Worm (Caenorhabditis elegans) whole organism, young adult: ENCODE data around the gene slcf-1.

ENCODE experiments used
- B0035.1 ChIP-seq: sonication (generic microtip); optimal IDR thresholded peaks from 2 replicates; lab custom pipeline; 2016; ENCODE audit warnings: missing genetic modification characterization, mild to moderate bottlenecking, missing compliant biosample characterization, missing genotype, missing genetic modification reagents
- C17E4.6 ChIP-seq: fragments of 200-800 bp; sonication (Bioruptor generic); IDR thresholded peaks from 2 replicates; pipeline ENCODE4 v1.3.6; 2022; ENCODE audit warnings: missing genetic modification reagents, missing genetic modification characterization, missing compliant biosample characterization
- F37B4.10 ChIP-seq: fragments of 200-800 bp; sonication (Bioruptor generic); IDR thresholded peaks from 2 replicates; pipeline ENCODE4 v1.3.6; 2022; ENCODE audit warnings: missing genetic modification characterization, missing compliant biosample characterization
- F39B2.1 ChIP-seq: fragments of 200-800 bp; sonication (Bioruptor generic); IDR thresholded peaks from 2 replicates; pipeline ENCODE4 v1.3.6; 2022; ENCODE audit warnings: missing genetic modification reagents, missing genetic modification characterization, missing compliant biosample characterization
- F52B5.7 ChIP-seq: sonication (generic microtip); optimal IDR thresholded peaks from 2 replicates; lab custom pipeline; 2016; ENCODE audit warnings: mild to moderate bottlenecking, missing genetic modification characterization, missing compliant biosample characterization
- F57A8.1 ChIP-seq: fragments of 200-800 bp; sonication (Bioruptor generic); optimal IDR thresholded peaks from 2 replicates; lab custom pipeline; 2018; ENCODE audit warnings: mild to moderate bottlenecking, missing genetic modification characterization, moderate library complexity, missing compliant biosample characterization
- K12H6.12 ChIP-seq: fragments of 200-800 bp; sonication (Bioruptor generic); optimal IDR thresholded peaks from 2 replicates; lab custom pipeline; 2018; ENCODE audit warnings: mild to moderate bottlenecking, missing genetic modification characterization, missing compliant biosample characterization
- Y79H2A.3 ChIP-seq: fragments of 200-800 bp; sonication (Bioruptor generic); conservative IDR thresholded peaks from 2 replicates; pipeline ENCODE4 v1.3.6; 2022; ENCODE audit warnings: missing genetic modification reagents, missing genetic modification characterization, missing compliant biosample characterization
- akir-1 ChIP-seq: fragments of 200-800 bp; sonication (Bioruptor generic); optimal IDR thresholded peaks from 2 replicates; lab custom pipeline; 2018; ENCODE audit warnings: mild to moderate bottlenecking, missing genetic modification characterization, moderate library complexity, missing compliant biosample characterization
- aptf-2 ChIP-seq: fragments of 200-800 bp; sonication (Bioruptor generic); conservative IDR thresholded peaks from 2 replicates; pipeline ENCODE4 v1.3.6; 2022; ENCODE audit warnings: missing genetic modification reagents, missing genetic modification characterization, missing compliant biosample characterization
- atf-7 ChIP-seq: sonication (generic microtip); optimal IDR thresholded peaks from 2 replicates; lab custom pipeline; 2017; ENCODE audit warnings: mild to moderate bottlenecking, missing genetic modification characterization, missing compliant biosample characterization
- attf-3 ChIP-seq: fragments of 200-800 bp; sonication (Bioruptor generic); conservative IDR thresholded peaks from 2 replicates; pipeline ENCODE4 v1.3.6; 2022; ENCODE audit warnings: missing genetic modification reagents, missing genetic modification characterization, missing compliant biosample characterization
- bed-1 ChIP-seq: fragments of 200-800 bp; sonication (Bioruptor generic); IDR thresholded peaks from 2 replicates; pipeline ENCODE4 v1.3.6; 2022; ENCODE audit warnings: missing genetic modification reagents, missing genetic modification characterization, missing compliant biosample characterization
- bed-2 ChIP-seq: fragments of 200-800 bp; sonication (Bioruptor generic); IDR thresholded peaks from 2 replicates; pipeline ENCODE4 v1.3.6; 2022; ENCODE audit warnings: missing genetic modification reagents, missing genetic modification characterization, missing compliant biosample characterization
- cebp-2 ChIP-seq: fragments of 200-800 bp; sonication (Bioruptor generic); IDR thresholded peaks from 2 replicates; pipeline ENCODE4 v1.3.6; 2022; ENCODE audit warnings: missing genetic modification characterization, missing compliant biosample characterization
- ceh-100 ChIP-seq: fragments of 200-800 bp; sonication (Bioruptor generic); IDR thresholded peaks from 2 replicates; pipeline ENCODE4 v1.3.6; 2022; ENCODE audit warnings: missing genetic modification reagents, missing genetic modification characterization, missing compliant biosample characterization
- die-1 ChIP-seq: sonication (generic microtip); optimal IDR thresholded peaks from 2 replicates; lab custom pipeline; 2016; ENCODE audit warnings: missing genotype, mild to moderate bottlenecking, missing genetic modification characterization, missing compliant biosample characterization
- dpl-1 ChIP-seq: fragments of 150-350 bp; optimal IDR thresholded peaks from 2 replicates; lab custom pipeline; 2014; ENCODE audit warnings: missing biosample characterization, missing genetic modification reagents, missing genetic modification characterization
- egl-18 ChIP-seq: fragments of 200-800 bp; sonication (Bioruptor generic); IDR thresholded peaks from 2 replicates; pipeline ENCODE4 v1.3.6; 2022; ENCODE audit warnings: missing genetic modification reagents, missing genetic modification characterization, missing compliant biosample characterization
- egrh-3 ChIP-seq: fragments of 200-800 bp; sonication (Bioruptor generic); IDR thresholded peaks from 2 replicates; pipeline ENCODE4 v1.3.6; 2022; ENCODE audit warnings: missing genetic modification reagents, missing genetic modification characterization, missing compliant biosample characterization
- ekl-4 ChIP-seq: fragments of 200-800 bp; sonication (Bioruptor generic); IDR thresholded peaks from 2 replicates; pipeline ENCODE4 v1.3.6; 2022; ENCODE audit warnings: missing genetic modification reagents, missing genetic modification characterization, missing compliant biosample characterization
- ets-4 ChIP-seq: fragments of 200-800 bp; sonication (Bioruptor generic); optimal IDR thresholded peaks from 2 replicates; lab custom pipeline; 2018; ENCODE audit warnings: mild to moderate bottlenecking, missing genetic modification characterization, missing compliant biosample characterization
- fkh-3 ChIP-seq: sonication (generic microtip); optimal IDR thresholded peaks from 2 replicates; lab custom pipeline; 2016; ENCODE audit warnings: mild to moderate bottlenecking, missing genetic modification characterization, missing compliant biosample characterization
- hlh-12 ChIP-seq: sonication (generic microtip); optimal IDR thresholded peaks from 2 replicates; lab custom pipeline; 2016; ENCODE audit warnings: missing genetic modification characterization, missing compliant biosample characterization
- hmg-20 ChIP-seq: fragments of 200-800 bp; sonication (Bioruptor generic); IDR thresholded peaks from 2 replicates; pipeline ENCODE4 v1.3.6; 2022; ENCODE audit warnings: missing genetic modification reagents, missing genetic modification characterization, missing compliant biosample characterization
- lag-1 ChIP-seq: fragments of 200-800 bp; sonication (Bioruptor generic); IDR thresholded peaks from 2 replicates; pipeline ENCODE4 v1.3.6; 2022; ENCODE audit warnings: missing genetic modification reagents, missing genetic modification characterization, missing compliant biosample characterization
- lin-54 ChIP-seq: fragments of 200-800 bp; sonication (Bioruptor generic); optimal IDR thresholded peaks from 2 replicates; lab custom pipeline; 2018; ENCODE audit warnings: mild to moderate bottlenecking, missing genetic modification characterization, missing compliant biosample characterization
- madf-3 ChIP-seq: fragments of 200-800 bp; sonication (Bioruptor generic); IDR thresholded peaks from 2 replicates; pipeline ENCODE4 v1.3.6; 2022; ENCODE audit warnings: missing genetic modification reagents, missing genetic modification characterization, missing compliant biosample characterization
- mcd-1 ChIP-seq: fragments of 200-800 bp; sonication (Bioruptor generic); IDR thresholded peaks from 2 replicates; pipeline ENCODE4 v1.3.6; 2022; ENCODE audit warnings: missing genetic modification reagents, missing genetic modification characterization, missing compliant biosample characterization
- mes-4 ChIP-seq: sonication (generic microtip); optimal IDR thresholded peaks from 2 replicates; lab custom pipeline; 2016; ENCODE audit warnings: missing genotype, missing genetic modification characterization, missing compliant biosample characterization
- nhr-80 ChIP-seq: sonication (generic microtip); optimal IDR thresholded peaks from 2 replicates; lab custom pipeline; 2016; ENCODE audit warnings: missing genetic modification characterization, missing compliant biosample characterization
- nhr-90 ChIP-seq: sonication (generic microtip); optimal IDR thresholded peaks from 2 replicates; lab custom pipeline; 2016; ENCODE audit warnings: missing genotype, mild to moderate bottlenecking, missing genetic modification characterization, missing compliant biosample characterization
- pbrm-1 ChIP-seq: fragments of 200-800 bp; sonication (Bioruptor generic); IDR thresholded peaks from 2 replicates; pipeline ENCODE4 v1.3.6; 2022; ENCODE audit warnings: missing genetic modification reagents, missing genetic modification characterization, missing compliant biosample characterization
- pha-4 ChIP-seq: fragments of 150-350 bp; sonication (generic microtip); optimal IDR thresholded peaks from 2 replicates; lab custom pipeline; 2014; ENCODE audit warnings: missing biosample characterization, missing genetic modification reagents, missing genetic modification characterization
- rpc-1 ChIP-seq, 2 experiments: fragments of 150-350 bp in 1 of 2; sonication (generic microtip) in 1 of 2; optimal IDR thresholded peaks; 2 replicates each; lab custom pipeline; 2014 to 2018; ENCODE audit warnings: missing biosample characterization in 1 of 2, missing genetic modification characterization in 1 of 2, missing genetic modification reagents in 1 of 2, missing genotype in 1 of 2
- sea-2 ChIP-seq: fragments of 200-800 bp; sonication (Bioruptor generic); IDR thresholded peaks from 2 replicates; pipeline ENCODE4 v1.3.6; 2022; ENCODE audit warnings: missing genetic modification characterization, missing compliant biosample characterization
- snpc-4 ChIP-seq, 5 experiments: fragments of 150-350 bp in 1 of 5; sonication (generic microtip) in 4 of 5; optimal IDR thresholded peaks; 2 replicates each; lab custom pipeline; 2014 to 2018; ENCODE audit warnings: missing genetic modification characterization in 5 of 5, missing biosample characterization in 3 of 5, antibody characterized with exemption in 2 of 5, mild to moderate bottlenecking in 2 of 5, missing compliant biosample characterization in 2 of 5, missing genotype in 2 of 5, moderate library complexity in 2 of 5, missing genetic modification reagents in 1 of 5
- somi-1 ChIP-seq: fragments of 200-800 bp; sonication (Bioruptor generic); optimal IDR thresholded peaks from 2 replicates; lab custom pipeline; 2018; ENCODE audit warnings: mild to moderate bottlenecking, missing genetic modification characterization, missing compliant biosample characterization
- tbp1 ChIP-seq: fragments of 200-800 bp; sonication (Bioruptor generic); optimal IDR thresholded peaks from 2 replicates; lab custom pipeline; 2018; ENCODE audit warnings: mild to moderate bottlenecking, missing genetic modification characterization, missing compliant biosample characterization
- tlf-1 ChIP-seq: fragments of 200-800 bp; sonication (Bioruptor generic); optimal IDR thresholded peaks from 2 replicates; lab custom pipeline; 2018; ENCODE audit warnings: mild to moderate bottlenecking, missing genetic modification characterization, missing compliant biosample characterization
- unc-130 ChIP-seq: sonication (generic microtip); optimal IDR thresholded peaks from 2 replicates; lab custom pipeline; 2016; ENCODE audit warnings: missing genetic modification reagents, missing genetic modification characterization, missing compliant biosample characterization
- ztf-18 ChIP-seq: sonication (generic microtip); optimal IDR thresholded peaks from 2 replicates; lab custom pipeline; 2016; ENCODE audit warnings: missing genotype, mild to moderate bottlenecking, missing genetic modification characterization, missing compliant biosample characterization

The slcf-1 gene

ce11 chrX:10542313-10543048, 13.4 kb downstream of the slcf-1 start, which contains the start of the genes F59F5.3 and F59F5.4 (continued):
- no peak for TF ChIP-seq aptf-2

ce11 chrX:10545716-10546115, 16.6 kb downstream of the slcf-1 start, which contains the start of gene F59F5.5:
TSS of gene F59F5.5 (plus strand) at chrX:10546016.
- TF ChIP-seq ceh-100 (GFP tag; lab: Robert Waterston, UW) (no peak), madf-3 (GFP tag; lab: Robert Waterston, UW) (no peak), C17E4.6 (GFP tag; lab: Robert Waterston, UW) (no peak), ets-4 (GFP tag; lab: Kevin White, UChicago) (no peak), hmg-20 (GFP tag; lab: Robert Waterston, UW) (no peak), rpc-1 (optimal IDR thresholded peaks at IDR 0.05; lab: Kevin White, UChicago) (no peak), rpc-1 (tag; optimal IDR thresholded peaks at IDR 0.05; lab: Kevin White, UChicago) (no peak)

ce11 chrX:10553048-10553447, 24.0 kb downstream of the slcf-1 start:
- no peak for TF ChIP-seq nhr-90 (tag; lab: Kevin White, UChicago)
- no peak for TF ChIP-seq mes-4 (tag; lab: Kevin White, UChicago)
- no peak for TF ChIP-seq bed-2
- no peak for TF ChIP-seq ekl-4 (GFP tag; lab: Robert Waterston, UW)
- no peak for TF ChIP-seq mcd-1 (GFP tag; lab: Robert Waterston, UW)
- no peak for TF ChIP-seq tlf-1 (GFP tag; lab: Kevin White, UChicago)
- no peak for TF ChIP-seq Y79H2A.3 (GFP tag; lab: Robert Waterston, UW)
- TF ChIP-seq F57A8.1 (GFP tag; lab: Kevin White, UChicago), result no peak
- no peak for TF ChIP-seq dpl-1 (GFP tag; lab: Kevin White, UChicago)
- TF ChIP-seq akir-1, result no peak
- TF ChIP-seq ets-4 (GFP tag; lab: Kevin White, UChicago), result no peak
- no peak for TF ChIP-seq nhr-80 (tag; lab: Kevin White, UChicago)
- no peak for TF ChIP-seq sea-2 (GFP tag; lab: Robert Waterston, UW)
- no peak for TF ChIP-seq lin-54 (GFP tag; lab: Kevin White, UChicago)
- TF ChIP-seq tbp1, result no peak
- TF ChIP-seq fkh-3 (tag; lab: Kevin White, UChicago), result no peak
- TF ChIP-seq F52B5.7 (tag; lab: Kevin White, UChicago), result no peak
- no peak for TF ChIP-seq snpc-4 (GFP tag; optimal IDR thresholded peaks at IDR 0.05; lab: Kevin White, UChicago)
- TF ChIP-seq snpc-4 (tag; optimal IDR thresholded peaks at IDR 0.05; lab: Kevin White, UChicago), result no peak
- no peak for TF ChIP-seq cebp-2

ce11 chrX:10555189-10555964, 26.3 kb downstream of the slcf-1 start, which contains the start of gene syd-2:
TSS of gene syd-2 (minus strand) at chrX:10555239.
- TF ChIP-seq hlh-12 (tag; lab: Kevin White, UChicago) (no peak), pbrm-1 (GFP tag; lab: Robert Waterston, UW) (peak; percentile 32; the same call in 1 of the 2 replicates), sea-2 (GFP tag; lab: Robert Waterston, UW) (no peak), F37B4.10 (no peak), nhr-80 (tag; lab: Kevin White, UChicago) (peak; percentile 81), tbp1 (no peak), atf-7 (tag; lab: Kevin White, UChicago) (no peak), attf-3 (GFP tag; lab: Robert Waterston, UW) (no peak), somi-1 (GFP tag; lab: Kevin White, UChicago) (peak; percentile 75), pha-4 (tag; lab: Kevin White, UChicago) (no peak), K12H6.12 (tag; lab: Kevin White, UChicago) (peak; percentile 88), egrh-3 (no peak; the same call in 1 of the 2 replicates), lag-1 (GFP tag; lab: Robert Waterston, UW) (no peak), B0035.1 (tag; lab: Kevin White, UChicago) (no peak), die-1 (tag; lab: Kevin White, UChicago) (peak; percentile 22), unc-130 (GFP tag; lab: Kevin White, UChicago) (no peak), ztf-18 (tag; lab: Kevin White, UChicago) (peak; percentile 5), F39B2.1 (GFP tag; lab: Robert Waterston, UW) (no peak), bed-1 (GFP tag; lab: Robert Waterston, UW) (no peak), egl-18 (no peak)
